Comparison of ENCODE assay signal across 1 fruit fly cellular context in the genomic region with DNA sequence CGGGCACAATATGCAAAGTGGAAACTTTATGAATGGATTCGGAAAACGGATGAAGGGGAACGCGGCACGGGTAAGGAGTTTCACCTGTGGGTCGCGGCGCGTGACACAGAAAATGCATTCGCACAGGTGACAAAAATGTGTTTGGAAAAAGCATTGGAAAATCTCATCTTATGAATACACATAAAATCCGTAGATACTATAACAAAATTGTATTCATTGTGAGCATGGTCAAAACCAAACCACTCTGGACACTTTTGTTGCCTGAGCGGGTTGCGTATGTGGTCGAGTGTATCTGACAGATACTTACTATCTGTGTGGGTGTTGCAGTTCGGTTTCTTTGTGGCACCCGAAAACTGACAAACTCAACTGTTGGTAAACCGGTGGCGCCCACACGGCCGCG.
TF ChIP-seq lines count a peak whose summit lies in the region.

No protein-coding gene starts in this region.

TF ChIP-seq in whole organism, embryonic, 481 proteins besides CTCF, POLR2A, EP300 and RAD21 (continued from another document and continues in another):
- TF ChIP-seq CG10366 (GFP tag; IDR thresholded peaks at IDR 0.05; lab: Robert Waterston, UW) (peak; percentile 57), Oaz (GFP tag; IDR thresholded peaks at IDR 0.05; lab: Robert Waterston, UW) (no peak), wor (GFP tag; IDR thresholded peaks at IDR 0.05; lab: Robert Waterston, UW) (peak; percentile 43), ind (GFP tag; optimal IDR thresholded peaks at IDR 0.05; lab: Kevin White, UChicago) (peak; percentile 30), CG14667 (GFP tag; IDR thresholded peaks at IDR 0.05; lab: Robert Waterston, UW) (peak; percentile 36; the same call in 1 of the 2 replicates), CG32772 (GFP tag; IDR thresholded peaks at IDR 0.05; lab: Robert Waterston, UW) (peak; percentile 54), Dad (GFP tag; optimal IDR thresholded peaks at IDR 0.05; lab: Kevin White, UChicago) (no peak), CG7271 (tag; optimal IDR thresholded peaks at IDR 0.05; lab: Kevin White, UChicago) (no peak), CG34376 (GFP tag; optimal IDR thresholded peaks at IDR 0.05; lab: Kevin White, UChicago) (no peak), danr (GFP tag; IDR thresholded peaks at IDR 0.05; lab: Robert Waterston, UW) (no peak), NFAT (GFP tag; IDR thresholded peaks at IDR 0.05; lab: Robert Waterston, UW) (0 out of 2 replicates have a peak, but pooled peaks have one; percentile 5), Fer2 (tag; optimal IDR thresholded peaks at IDR 0.05; lab: Kevin White, UChicago) (no peak), CG30403 (GFP tag; optimal IDR thresholded peaks at IDR 0.05; lab: Kevin White, UChicago) (peak; percentile 38), chm (GFP tag; IDR thresholded peaks at IDR 0.05; lab: Robert Waterston, UW) (peak; percentile 66), CG4707 (GFP tag; optimal IDR thresholded peaks at IDR 0.05; lab: Kevin White, UChicago) (no peak), psq (GFP tag; optimal IDR thresholded peaks at IDR 0.05; lab: Kevin White, UChicago) (no peak), Deaf1 (tag; optimal IDR thresholded peaks at IDR 0.05; lab: Kevin White, UChicago) (no peak), zen (tag; optimal IDR thresholded peaks at IDR 0.05; lab: Kevin White, UChicago) (no peak), CG17568 (GFP tag; optimal IDR thresholded peaks at IDR 0.05; lab: Kevin White, UChicago) (no peak), CG7786 (GFP tag; optimal IDR thresholded peaks at IDR 0.05; lab: Kevin White, UChicago) (no peak), h (optimal IDR thresholded peaks at IDR 0.05; lab: Kevin White, UChicago) (no peak), CG7372 (GFP tag; IDR thresholded peaks at IDR 0.05; lab: Robert Waterston, UW) (no peak), Scr (GFP tag; IDR thresholded peaks at IDR 0.05; lab: Robert Waterston, UW; ENCODE audit: partially characterized antibody) (no peak), CG8281 (tag; optimal IDR thresholded peaks at IDR 0.05; lab: Kevin White, UChicago) (no peak), CG8089 (GFP tag; optimal IDR thresholded peaks at IDR 0.05; lab: Kevin White, UChicago) (no peak), GATAe (GFP tag; conservative IDR thresholded peaks at IDR 0.05; lab: Robert Waterston, UW) (no peak), trh (GFP tag; optimal IDR thresholded peaks at IDR 0.05; lab: Kevin White, UChicago) (no peak), al (GFP tag; IDR thresholded peaks at IDR 0.05; lab: Robert Waterston, UW) (no peak), CG18619 (GFP tag; optimal IDR thresholded peaks at IDR 0.05; lab: Kevin White, UChicago) (no peak), Med (GFP tag; lab: Kevin White, UChicago) (peak; percentile 79), lov (optimal IDR thresholded peaks at IDR 0.05; lab: Kevin White, UChicago) (no peak), lov (GFP tag; IDR thresholded peaks at IDR 0.05; lab: Robert Waterston, UW) (peak; percentile 82; the same call in 2 of the 3 replicates), CG14710 (tag; optimal IDR thresholded peaks at IDR 0.05; lab: Kevin White, UChicago) (peak; percentile 18), dati (GFP tag; IDR thresholded peaks at IDR 0.05; lab: Robert Waterston, UW) (no peak), CG6854 (GFP tag; optimal IDR thresholded peaks at IDR 0.05; lab: Kevin White, UChicago) (no peak), CG4424 (GFP tag; optimal IDR thresholded peaks at IDR 0.05; lab: Kevin White, UChicago) (peak; percentile 44), CG7556 (GFP tag; optimal IDR thresholded peaks at IDR 0.05; lab: Kevin White, UChicago) (peak; percentile 45), CG17359 (tag; optimal IDR thresholded peaks at IDR 0.05; lab: Kevin White, UChicago) (peak; percentile 61), knrl (GFP tag; IDR thresholded peaks at IDR 0.05; lab: Robert Waterston, UW; ENCODE audit: partially characterized antibody) (no peak), Rfx (GFP tag; IDR thresholded peaks at IDR 0.05; lab: Robert Waterston, UW) (0 out of 2 replicates have a peak, but pooled peaks have one; percentile 21), p53 (GFP tag; optimal IDR thresholded peaks at IDR 0.05; lab: Kevin White, UChicago) (no peak), Drgx (GFP tag; IDR thresholded peaks at IDR 0.05; lab: Robert Waterston, UW) (peak; percentile 93), ato (GFP tag; IDR thresholded peaks at IDR 0.05; lab: Robert Waterston, UW; ENCODE audit: partially characterized antibody) (no peak), Ada2b (GFP tag; IDR thresholded peaks at IDR 0.05; lab: Robert Waterston, UW) (peak; percentile 66), CG32767 (GFP tag; IDR thresholded peaks at IDR 0.05; lab: Robert Waterston, UW) (peak; percentile 65), stc (GFP tag; IDR thresholded peaks at IDR 0.05; lab: Robert Waterston, UW) (peak; percentile 82), gcm (GFP tag; optimal IDR thresholded peaks at IDR 0.05; lab: Kevin White, UChicago) (no peak), dan (GFP tag; IDR thresholded peaks at IDR 0.05; lab: Robert Waterston, UW) (no peak), sc (optimal IDR thresholded peaks at IDR 0.05; lab: Kevin White, UChicago) (no peak), sc (GFP tag; optimal IDR thresholded peaks at IDR 0.05; lab: Kevin White, UChicago) (no peak), cg (GFP tag; optimal IDR thresholded peaks at IDR 0.05; lab: Kevin White, UChicago) (peak; percentile 55), CG4854 (GFP tag; optimal IDR thresholded peaks at IDR 0.05; lab: Kevin White, UChicago) (no peak), nerfin-1 (tag; optimal IDR thresholded peaks at IDR 0.05; lab: Kevin White, UChicago) (no peak), CG8944 (GFP tag; optimal IDR thresholded peaks at IDR 0.05; lab: Kevin White, UChicago) (peak; percentile 10), CG12236 (GFP tag; optimal IDR thresholded peaks at IDR 0.05; lab: Kevin White, UChicago) (no peak), CG10209 (GFP tag; optimal IDR thresholded peaks at IDR 0.05; lab: Kevin White, UChicago) (peak; percentile 4), CG17829 (tag; optimal IDR thresholded peaks at IDR 0.05; lab: Kevin White, UChicago) (peak; percentile 33), CG30431 (GFP tag; optimal IDR thresholded peaks at IDR 0.05; lab: Kevin White, UChicago) (peak; percentile 4), Hey (tag; optimal IDR thresholded peaks at IDR 0.05; lab: Kevin White, UChicago) (no peak), kni (GFP tag; optimal IDR thresholded peaks at IDR 0.05; lab: Kevin White, UChicago) (no peak), klu (GFP tag; IDR thresholded peaks at IDR 0.05; lab: Robert Waterston, UW) (no peak), Camta (GFP tag; optimal IDR thresholded peaks at IDR 0.05; lab: Kevin White, UChicago) (peak; percentile 2), CG9437 (GFP tag; optimal IDR thresholded peaks at IDR 0.05; lab: Kevin White, UChicago) (no peak), gro (GFP tag; optimal IDR thresholded peaks at IDR 0.05; lab: Kevin White, UChicago) (no peak), ash1 (GFP tag; optimal IDR thresholded peaks at IDR 0.05; lab: Kevin White, UChicago) (no peak), CG18011 (GFP tag; optimal IDR thresholded peaks at IDR 0.05; lab: Kevin White, UChicago) (no peak), Kr (GFP tag; optimal IDR thresholded peaks at IDR 0.05; lab: Kevin White, UChicago) (no peak), CG17328 (GFP tag; IDR thresholded peaks at IDR 0.05; lab: Robert Waterston, UW) (peak; percentile 78), tup (GFP tag; optimal IDR thresholded peaks at IDR 0.05; lab: Kevin White, UChicago) (no peak), ERR (GFP tag; optimal IDR thresholded peaks at IDR 0.05; lab: Kevin White, UChicago) (no peak), Lhr (GFP tag; optimal IDR thresholded peaks at IDR 0.05; lab: Kevin White, UChicago) (no peak), peb (GFP tag; IDR thresholded peaks at IDR 0.05; lab: Robert Waterston, UW) (0 out of 2 replicates have a peak, but pooled peaks have one; percentile 27), CG1602 (GFP tag; optimal IDR thresholded peaks at IDR 0.05; lab: Kevin White, UChicago) (peak; percentile 20), lab (GFP tag; optimal IDR thresholded peaks at IDR 0.05; lab: Kevin White, UChicago) (no peak), slp2 (GFP tag; optimal IDR thresholded peaks at IDR 0.05; lab: Kevin White, UChicago) (no peak), dimm (GFP tag; IDR thresholded peaks at IDR 0.05; lab: Robert Waterston, UW) (no peak), CG30020 (tag; optimal IDR thresholded peaks at IDR 0.05; lab: Kevin White, UChicago) (no peak), CG6654 (GFP tag; optimal IDR thresholded peaks at IDR 0.05; lab: Kevin White, UChicago) (no peak), Myb (GFP tag; optimal IDR thresholded peaks at IDR 0.05; lab: Kevin White, UChicago) (no peak), pnt (GFP tag; optimal IDR thresholded peaks at IDR 0.05; lab: Kevin White, UChicago) (no peak), luna (GFP tag; optimal IDR thresholded peaks at IDR 0.05; lab: Kevin White, UChicago) (no peak), HmgD (GFP tag; optimal IDR thresholded peaks at IDR 0.05; lab: Kevin White, UChicago) (no peak), jing (GFP tag; optimal IDR thresholded peaks at IDR 0.05; lab: Kevin White, UChicago) (no peak), inv (GFP tag; IDR thresholded peaks at IDR 0.05; lab: Robert Waterston, UW; ENCODE audit: partially characterized antibody) (no peak), HHEX (GFP tag; optimal IDR thresholded peaks at IDR 0.05; lab: Kevin White, UChicago) (no peak), Dek (tag; optimal IDR thresholded peaks at IDR 0.05; lab: Kevin White, UChicago) (no peak), ara (GFP tag; IDR thresholded peaks at IDR 0.05; lab: Robert Waterston, UW) (peak; percentile 60), salm (tag; optimal IDR thresholded peaks at IDR 0.05; lab: Kevin White, UChicago) (no peak), CG13287 (GFP tag; IDR thresholded peaks at IDR 0.05; lab: Robert Waterston, UW; ENCODE audit: partially characterized antibody) (no peak), Bteb2 (GFP tag; optimal IDR thresholded peaks at IDR 0.05; lab: Kevin White, UChicago) (no peak), CG11723 (GFP tag; optimal IDR thresholded peaks at IDR 0.05; lab: Kevin White, UChicago) (no peak), sob (GFP tag; IDR thresholded peaks at IDR 0.05; lab: Robert Waterston, UW) (peak; percentile 55), eve (GFP tag; optimal IDR thresholded peaks at IDR 0.05; lab: Kevin White, UChicago) (no peak), pum (GFP tag; optimal IDR thresholded peaks at IDR 0.05; lab: Kevin White, UChicago) (peak; percentile 33), Pdp1 (GFP tag; optimal IDR thresholded peaks at IDR 0.05; lab: Kevin White, UChicago) (peak in 1 of 2 experiments; percentile 40), CG32532 (GFP tag; IDR thresholded peaks at IDR 0.05; lab: Robert Waterston, UW) (peak; percentile 27; the same call in 1 of the 2 replicates), onecut (GFP tag; IDR thresholded peaks at IDR 0.05; lab: Robert Waterston, UW) (no peak), CG7357 (GFP tag; IDR thresholded peaks at IDR 0.05; lab: Robert Waterston, UW) (0 out of 3 replicates have a peak, but pooled peaks have one; percentile 17), Ravus (GFP tag; IDR thresholded peaks at IDR 0.05; lab: Robert Waterston, UW) (no peak; the same call in 1 of the 2 replicates), en (GFP tag; optimal IDR thresholded peaks at IDR 0.05; lab: Kevin White, UChicago) (no peak), CG6272 (GFP tag; IDR thresholded peaks at IDR 0.05; lab: Robert Waterston, UW) (0 out of 2 replicates have a peak, but pooled peaks have one; percentile 6), Xbp1 (GFP tag; optimal IDR thresholded peaks at IDR 0.05; lab: Kevin White, UChicago) (peak; percentile 61), CG43689 (GFP tag; IDR thresholded peaks at IDR 0.05; lab: Robert Waterston, UW) (no peak), MBD-R2 (GFP tag; IDR thresholded peaks at IDR 0.05; lab: Robert Waterston, UW) (no peak), CG11696 (GFP tag; IDR thresholded peaks at IDR 0.05; lab: Robert Waterston, UW) (no peak), CG5245 (GFP tag; optimal IDR thresholded peaks at IDR 0.05; lab: Kevin White, UChicago) (peak; percentile 15), caup (GFP tag; optimal IDR thresholded peaks at IDR 0.05; lab: Kevin White, UChicago; ENCODE audit: severe bottlenecking) (no peak), CG1832 (GFP tag; optimal IDR thresholded peaks at IDR 0.05; lab: Kevin White, UChicago) (no peak), hb (GFP tag; IDR thresholded peaks at IDR 0.05; lab: Robert Waterston, UW; ENCODE audit: partially characterized antibody) (no peak), pfk (GFP tag; optimal IDR thresholded peaks at IDR 0.05; lab: Kevin White, UChicago) (no peak), fd64A (GFP tag; optimal IDR thresholded peaks at IDR 0.05; lab: Kevin White, UChicago) (peak; percentile 5), Spps (tag; optimal IDR thresholded peaks at IDR 0.05; lab: Kevin White, UChicago) (no peak), CG10654 (GFP tag; optimal IDR thresholded peaks at IDR 0.05; lab: Kevin White, UChicago) (no peak), maf-S (GFP tag; optimal IDR thresholded peaks at IDR 0.05; lab: Kevin White, UChicago) (no peak), Hmx (GFP tag; optimal IDR thresholded peaks at IDR 0.05; lab: Kevin White, UChicago) (no peak), CG5180 (GFP tag; optimal IDR thresholded peaks at IDR 0.05; lab: Kevin White, UChicago) (no peak), crc (GFP tag; optimal IDR thresholded peaks at IDR 0.05; lab: Kevin White, UChicago) (no peak), CG6765 (GFP tag; optimal IDR thresholded peaks at IDR 0.05; lab: Kevin White, UChicago) (no peak), hbn (GFP tag; IDR thresholded peaks at IDR 0.05; lab: Robert Waterston, UW; ENCODE audit: partially characterized antibody) (no peak), NC2β (GFP tag; optimal IDR thresholded peaks at IDR 0.05; lab: Kevin White, UChicago) (no peak), Hr3 (GFP tag; optimal IDR thresholded peaks at IDR 0.05; lab: Kevin White, UChicago) (peak; percentile 25), Nf-YB (GFP tag; optimal IDR thresholded peaks at IDR 0.05; lab: Kevin White, UChicago) (no peak), da (GFP tag; optimal IDR thresholded peaks at IDR 0.05; lab: Kevin White, UChicago) (no peak), HLH4C (GFP tag; IDR thresholded peaks at IDR 0.05; lab: Robert Waterston, UW; ENCODE audit: partially characterized antibody) (no peak), CG12744 (GFP tag; optimal IDR thresholded peaks at IDR 0.05; lab: Kevin White, UChicago) (no peak), mam (GFP tag; optimal IDR thresholded peaks at IDR 0.05; lab: Kevin White, UChicago) (no peak), CG14014 (GFP tag; IDR thresholded peaks at IDR 0.05; lab: Robert Waterston, UW) (peak; percentile 48), mirr (GFP tag; optimal IDR thresholded peaks at IDR 0.05; lab: Kevin White, UChicago) (no peak), CG13296 (GFP tag; optimal IDR thresholded peaks at IDR 0.05; lab: Kevin White, UChicago) (no peak), D19B (GFP tag; optimal IDR thresholded peaks at IDR 0.05; lab: Kevin White, UChicago) (no peak), unpg (GFP tag; optimal IDR thresholded peaks at IDR 0.05; lab: Kevin White, UChicago) (no peak)
